Worm (Caenorhabditis elegans) whole organism, early embryonic: ENCODE data around the gene F46B3.1.

ENCODE experiments used
- ets-7 ChIP-seq: sonication (generic microtip); optimal IDR thresholded peaks from 2 replicates; lab custom pipeline; 2016; ENCODE audit warnings: missing genotype, missing genetic modification characterization, missing compliant biosample characterization
- flt-1 ChIP-seq: fragments of 200-800 bp; sonication (Bioruptor generic); IDR thresholded peaks from 2 replicates; pipeline ENCODE4 v1.3.6; 2022; ENCODE audit warnings: missing genetic modification characterization, missing compliant biosample characterization
- hmg-4 ChIP-seq: fragments of 200-800 bp; sonication (Bioruptor generic); optimal IDR thresholded peaks from 2 replicates; lab custom pipeline; 2018; ENCODE audit warnings: mild to moderate bottlenecking, missing genetic modification characterization, missing compliant biosample characterization
- tbx-11 ChIP-seq: fragments of 200-800 bp; sonication (Bioruptor generic); IDR thresholded peaks from 2 replicates; pipeline ENCODE4 v1.3.6; 2022; ENCODE audit warnings: missing genetic modification characterization, missing compliant biosample characterization

ce11 chrV:20638344-20638743, 41.4 kb upstream of the F46B3.1 start, which contains the start of gene Y44A6B.3:
- TF ChIP-seq hmg-4 (GFP tag; lab: Kevin White, UChicago) (no peak), flt-1 (no peak), ets-7 (tag; lab: Kevin White, UChicago) (no peak), tbx-11 (GFP tag; lab: Robert Waterston, UW) (no peak)
